5 worm cellular contexts compared by ENCODE assay signal in genomic region chrX:5329236-5329635, ce11.
TF ChIP-seq lines count a peak whose summit lies in the region.

TSS of gene C26B9.5 (plus strand) at chrX:5329479.

TF ChIP-seq in whole organism, L1 larva, 84 proteins besides CTCF, POLR2A, EP300 and RAD21:
- TF ChIP-seq aly-2 (tag; optimal IDR thresholded peaks at IDR 0.05; lab: Kevin White, UChicago) (no peak), elt-2 (tag; optimal IDR thresholded peaks at IDR 0.05; lab: Kevin White, UChicago) (peak; percentile 37)

TF ChIP-seq in whole organism, L2 larva, 48 proteins besides CTCF, POLR2A, EP300 and RAD21:
- peak; percentile 80 for TF ChIP-seq skn-1 (tag; optimal IDR thresholded peaks at IDR 0.05; lab: Kevin White, UChicago)
- TF ChIP-seq alr-1 (tag; optimal IDR thresholded peaks at IDR 0.05; lab: Kevin White, UChicago): no peak
- peak; percentile 86 for TF ChIP-seq fos-1 (tag; optimal IDR thresholded peaks at IDR 0.05; lab: Kevin White, UChicago)

TF ChIP-seq in whole organism, L3 larva, 47 proteins besides CTCF, POLR2A, EP300 and RAD21:
- TF ChIP-seq nhr-43 (tag; optimal IDR thresholded peaks at IDR 0.05; lab: Kevin White, UChicago; ENCODE audit: poor library complexity, severe bottlenecking) (no peak), pqm-1 (tag; optimal IDR thresholded peaks at IDR 0.05; lab: Kevin White, UChicago) (peak; percentile 68), lsy-12 (tag; optimal IDR thresholded peaks at IDR 0.05; lab: Kevin White, UChicago) (no peak), elt-2 (tag; optimal IDR thresholded peaks at IDR 0.05; lab: Kevin White, UChicago) (peak; percentile 54), skn-1 (tag; optimal IDR thresholded peaks at IDR 0.05; lab: Kevin White, UChicago) (peak; percentile 69)

TF ChIP-seq in whole organism, L4 larva, 104 proteins besides CTCF, POLR2A, EP300 and RAD21:
- TF ChIP-seq nhr-28 (tag; optimal IDR thresholded peaks at IDR 0.05; lab: Kevin White, UChicago) (peak; percentile 23), zfp-3 (GFP tag; conservative IDR thresholded peaks at IDR 0.05; lab: Robert Waterston, UW) (no peak), jun-1 (tag; optimal IDR thresholded peaks at IDR 0.05; lab: Kevin White, UChicago) (no peak), dmd-6 (GFP tag; IDR thresholded peaks at IDR 0.05; lab: Robert Waterston, UW) (peak; percentile 48), dve-1 (tag; optimal IDR thresholded peaks at IDR 0.05; lab: Kevin White, UChicago; ENCODE audit: insufficient read depth) (peak; percentile 48), F49E8.2 (tag; optimal IDR thresholded peaks at IDR 0.05; lab: Kevin White, UChicago; ENCODE audit: borderline replicate concordance) (no peak), cey-2 (tag; optimal IDR thresholded peaks at IDR 0.05; lab: Kevin White, UChicago; ENCODE audit: borderline replicate concordance, insufficient read depth) (no peak), pqm-1 (tag; optimal IDR thresholded peaks at IDR 0.05; lab: Kevin White, UChicago) (peak; percentile 63), daf-16 (GFP tag; optimal IDR thresholded peaks at IDR 0.05; lab: Kevin White, UChicago) (no peak), daf-16 (tag; optimal IDR thresholded peaks at IDR 0.05; lab: Kevin White, UChicago) (peak; percentile 40)

TF ChIP-seq in whole organism, young adult, 124 proteins besides CTCF, POLR2A, EP300 and RAD21:
- TF ChIP-seq egrh-3 (GFP tag; IDR thresholded peaks at IDR 0.05; lab: Robert Waterston, UW) (no peak), nhr-80 (tag; optimal IDR thresholded peaks at IDR 0.05; lab: Kevin White, UChicago) (peak; percentile 68)
